Worm (Caenorhabditis elegans): ENCODE measurements around the gene R10D12.10.

ce11 chrV:13955370-13956089, 2.6 kb downstream of the R10D12.10 start:
- TF ChIP-seq elt-1 (tag; optimal IDR thresholded peaks at IDR 0.05; ENCODE audit: borderline replicate concordance, insufficient read depth) (no peak), snpc-4 (tag; optimal IDR thresholded peaks at IDR 0.05) (no peak), ztf-11 (tag; optimal IDR thresholded peaks at IDR 0.05) (no peak), unc-39 (tag; optimal IDR thresholded peaks at IDR 0.05) (no peak), lin-32 (GFP tag; optimal IDR thresholded peaks at IDR 0.05) (no peak), ces-1 (GFP tag; optimal IDR thresholded peaks at IDR 0.05) (no peak), cnd-1 (tag; optimal IDR thresholded peaks at IDR 0.05) (no peak), lsy-2 (tag; optimal IDR thresholded peaks at IDR 0.05) (no peak), nhr-76 (tag; optimal IDR thresholded peaks at IDR 0.05) (no peak), pha-4 (tag; optimal IDR thresholded peaks at IDR 0.05) (no peak), ceh-43 (GFP tag; optimal IDR thresholded peaks at IDR 0.05) (no peak), elt-3 (tag; optimal IDR thresholded peaks at IDR 0.05) (no peak)
